Worm (Caenorhabditis elegans) whole organism, L4/young adult: ENCODE data around the gene ZC190.10.

Source experiments
- dao-5 ChIP-seq: sonication (generic microtip); optimal IDR thresholded peaks from 2 replicates; lab custom pipeline; 2016; ENCODE audit warnings: missing genotype, missing genetic modification characterization, moderate library complexity, missing compliant biosample characterization
- him-1 ChIP-seq: sonication (generic microtip); optimal IDR thresholded peaks from 2 replicates; lab custom pipeline; 2016; ENCODE audit warnings: missing genotype, missing genetic modification reagents, missing genetic modification characterization, missing compliant biosample characterization

DNA sequence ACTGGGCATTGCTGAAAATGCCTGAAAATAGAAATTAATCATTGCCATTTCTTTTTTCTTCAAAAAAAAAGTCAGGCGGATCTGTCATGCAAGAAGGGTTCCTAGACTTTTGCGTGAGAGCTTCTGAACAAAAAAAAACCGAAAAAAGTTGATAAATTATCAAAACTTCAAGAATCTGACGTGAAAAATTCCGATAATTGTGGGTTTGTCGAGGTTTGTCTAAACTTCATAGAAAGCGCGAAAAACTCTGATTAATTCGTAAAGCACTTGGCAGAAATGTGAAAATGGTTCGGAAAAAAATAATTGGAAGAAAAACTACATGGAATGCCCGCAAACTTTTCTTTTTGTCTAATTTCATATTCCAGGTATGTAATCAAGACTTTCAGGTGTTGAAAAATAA, 22.6 kb downstream of the ZC190.10 start, which contains the start of gene ZC190.5:
- TF ChIP-seq him-1 (no peak), dao-5 (tag; lab: Kevin White, UChicago) (no peak)
